Fruit fly (Drosophila melanogaster): ENCODE measurements around the gene CG42327.

Gene CG42327

DNA sequence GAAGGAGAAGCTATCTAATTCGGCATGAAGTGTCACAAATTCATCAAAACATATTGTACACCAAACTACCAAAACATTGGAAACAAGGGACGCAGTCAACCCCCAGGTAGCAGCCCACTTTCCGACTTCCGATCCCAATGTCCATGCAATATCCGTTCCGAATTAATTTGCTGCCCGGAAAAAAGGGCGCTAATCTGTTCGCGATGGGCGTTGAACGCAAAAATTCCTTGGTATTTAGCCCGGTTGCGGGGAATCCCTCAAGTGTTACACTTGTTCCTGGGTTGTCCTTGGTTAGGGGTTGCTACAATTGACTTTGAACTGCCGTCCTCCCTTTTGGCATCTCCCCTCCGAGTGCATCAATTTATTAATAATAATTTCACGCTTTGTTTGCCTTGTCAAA is 36.6 kb downstream of the CG42327 start:
- TF ChIP-seq cnc (optimal IDR thresholded peaks at IDR 0.05) (no peak), CG7101 (tag; optimal IDR thresholded peaks at IDR 0.05) (no peak)

dm6 chr3R:11694311-11695305 is 38.7 kb downstream of the CG42327 start, which contains the start of gene Fer3:
Gene Fer3 (minus strand): TSS chr3R:11694311.
- no peak for TF ChIP-seq Mnt (GFP tag; optimal IDR thresholded peaks at IDR 0.05)
- TF ChIP-seq pad (GFP tag; optimal IDR thresholded peaks at IDR 0.05) = no peak
- TF ChIP-seq CG7101 (tag; optimal IDR thresholded peaks at IDR 0.05) = no peak
- no peak for TF ChIP-seq Crg-1 (GFP tag; optimal IDR thresholded peaks at IDR 0.05)
- TF ChIP-seq ovo (GFP tag; optimal IDR thresholded peaks at IDR 0.05) = no peak
- no peak for TF ChIP-seq CG12768 (GFP tag; optimal IDR thresholded peaks at IDR 0.05)

dm6 chr3R:11696209-11696608 is 40.3 kb downstream of the CG42327 start, which contains the start of gene CG14717:
Gene CG14717 (plus strand): TSS chr3R:11696509.
- no peak for TF ChIP-seq cnc (optimal IDR thresholded peaks at IDR 0.05)
- no peak for TF ChIP-seq CG12768 (GFP tag; optimal IDR thresholded peaks at IDR 0.05)
- no peak for TF ChIP-seq CG33017 (tag; optimal IDR thresholded peaks at IDR 0.05)
- TF ChIP-seq toe (GFP tag; optimal IDR thresholded peaks at IDR 0.05) = no peak
- TF ChIP-seq CG5204 (GFP tag; optimal IDR thresholded peaks at IDR 0.05) = no peak
- TF ChIP-seq bab1 (GFP tag; optimal IDR thresholded peaks at IDR 0.05) = no peak
- TF ChIP-seq Mnt (GFP tag; optimal IDR thresholded peaks at IDR 0.05) = no peak
- TF ChIP-seq Crg-1 (GFP tag; optimal IDR thresholded peaks at IDR 0.05) = no peak
- no peak for TF ChIP-seq CG1620 (GFP tag; optimal IDR thresholded peaks at IDR 0.05)
- no peak for TF ChIP-seq CG7045 (GFP tag; optimal IDR thresholded peaks at IDR 0.05)
- no peak for TF ChIP-seq Clk (GFP tag; optimal IDR thresholded peaks at IDR 0.05)
- TF ChIP-seq pad (GFP tag; optimal IDR thresholded peaks at IDR 0.05) = no peak
- no peak for TF ChIP-seq CG11617 (GFP tag; optimal IDR thresholded peaks at IDR 0.05)
- no peak for TF ChIP-seq Hr96 (GFP tag; optimal IDR thresholded peaks at IDR 0.05)
- TF ChIP-seq CG7101 (tag; optimal IDR thresholded peaks at IDR 0.05) = no peak
- TF ChIP-seq kay (GFP tag; ENCODE audit: borderline replicate concordance) = no peak
- TF ChIP-seq CG14711 (tag; optimal IDR thresholded peaks at IDR 0.05) = no peak
- no peak for TF ChIP-seq cic (GFP tag; optimal IDR thresholded peaks at IDR 0.05)
- TF ChIP-seq tj (GFP tag; optimal IDR thresholded peaks at IDR 0.05) = no peak

DNA sequence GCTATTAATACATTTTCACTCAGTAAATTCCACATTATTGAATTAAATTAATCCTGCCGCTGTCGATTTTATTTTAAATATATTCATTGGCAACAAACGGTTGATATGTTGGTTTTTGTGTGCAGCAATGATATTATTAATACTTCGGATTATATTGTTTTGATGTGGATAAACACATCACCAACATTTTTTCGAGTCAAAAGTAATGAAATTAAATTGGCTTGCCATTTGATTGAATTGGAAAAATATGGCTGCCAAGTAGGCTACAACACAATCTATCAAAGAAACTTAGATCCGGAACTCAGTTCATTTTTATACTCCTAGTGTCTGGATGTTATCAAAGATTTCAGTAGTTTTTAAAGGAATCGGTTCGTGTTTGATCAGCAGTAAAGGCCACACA is 44.4 kb downstream of the CG42327 start, which contains the start of gene CG14718:
Gene CG14718 (plus strand): TSS at position 301 of the 400 bp plus-strand sequence.
- TF ChIP-seq CG12768 (GFP tag; optimal IDR thresholded peaks at IDR 0.05) (no peak), CG11617 (GFP tag; optimal IDR thresholded peaks at IDR 0.05) (no peak), pad (GFP tag; optimal IDR thresholded peaks at IDR 0.05) (no peak), ovo (GFP tag; optimal IDR thresholded peaks at IDR 0.05) (no peak), cic (GFP tag; optimal IDR thresholded peaks at IDR 0.05) (no peak), CG5204 (GFP tag; optimal IDR thresholded peaks at IDR 0.05) (no peak)

- no peak for TF ChIP-seq Crg-1 (GFP tag; optimal IDR thresholded peaks at IDR 0.05)
These were observed 47.8 kb downstream of the CG42327 start, which contains the start of gene I-t for dm6 chr3R:11703730-11704129. Gene I-t (plus strand): TSS chr3R:11704030.

DNA sequence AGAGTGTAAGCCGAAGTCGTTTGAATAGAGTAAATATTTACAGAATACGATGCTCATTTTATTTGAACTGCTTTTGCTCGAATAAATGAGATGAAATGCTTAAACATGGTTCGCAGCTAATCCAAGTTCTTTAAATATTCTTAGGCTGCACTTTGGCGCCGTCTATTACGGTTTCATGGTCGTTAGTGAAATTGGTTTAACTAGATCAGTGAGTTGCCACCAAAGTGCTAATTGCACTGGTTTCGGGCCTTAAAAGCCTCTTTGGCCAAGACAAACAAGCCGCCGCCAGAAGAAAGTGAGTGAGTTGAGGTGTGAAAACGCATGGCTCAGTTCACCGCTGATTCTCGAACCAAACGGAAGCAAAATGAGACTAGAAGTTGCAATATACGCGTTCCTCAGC is 55.4 kb downstream of the CG42327 start, which contains the start of gene CG14720:
Gene CG14720 (plus strand): TSS at position 301 of the 400 bp plus-strand sequence.
- TF ChIP-seq Crg-1 (GFP tag; optimal IDR thresholded peaks at IDR 0.05) (no peak), kay (GFP tag; ENCODE audit: borderline replicate concordance) (no peak), CG11617 (GFP tag; optimal IDR thresholded peaks at IDR 0.05) (no peak), CG5204 (GFP tag; optimal IDR thresholded peaks at IDR 0.05) (no peak), tj (GFP tag; optimal IDR thresholded peaks at IDR 0.05) (no peak), Clk (GFP tag; optimal IDR thresholded peaks at IDR 0.05) (no peak), cnc (optimal IDR thresholded peaks at IDR 0.05) (no peak), Mnt (GFP tag; optimal IDR thresholded peaks at IDR 0.05) (no peak), CG7045 (GFP tag; optimal IDR thresholded peaks at IDR 0.05) (no peak), CG1620 (GFP tag; optimal IDR thresholded peaks at IDR 0.05) (no peak), pad (GFP tag; optimal IDR thresholded peaks at IDR 0.05) (no peak), CG33017 (tag; optimal IDR thresholded peaks at IDR 0.05) (no peak)

DNA sequence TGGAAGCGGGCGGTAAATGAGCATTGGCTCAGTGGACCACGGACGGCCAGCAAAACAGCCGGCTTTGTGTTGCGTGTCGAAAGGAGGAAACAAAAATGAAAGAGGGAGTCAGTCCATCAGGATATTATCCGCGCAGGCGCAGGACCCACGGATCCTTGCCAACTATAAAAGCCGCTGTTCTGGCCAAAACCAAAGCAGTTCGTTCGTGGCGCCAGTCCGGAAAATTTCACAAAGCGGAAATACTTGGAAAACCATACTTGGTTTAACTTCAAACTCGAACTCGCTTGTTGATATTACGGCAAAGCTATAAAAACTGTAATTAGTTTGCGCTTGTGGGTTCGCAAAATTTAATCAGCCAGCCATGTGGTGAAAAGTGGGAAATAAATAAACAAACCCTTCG is 65.6 kb downstream of the CG42327 start, which contains the start of gene CG12594:
Gene CG12594 (plus strand): TSS at position 142 of the 400 bp plus-strand sequence.
- TF ChIP-seq Hr96 (GFP tag; optimal IDR thresholded peaks at IDR 0.05) (no peak), pad (GFP tag; optimal IDR thresholded peaks at IDR 0.05) (no peak), toe (GFP tag; optimal IDR thresholded peaks at IDR 0.05) (no peak)

Measured in whole organism, adult.